Worm (Caenorhabditis elegans) whole organism, L2 larva: ENCODE data around the gene acdh-13.

Experiments
- C34F6.9 ChIP-seq: fragments of 150-350 bp; optimal IDR thresholded peaks from 2 replicates; lab custom pipeline; 2014; ENCODE audit warnings: missing biosample characterization, missing genetic modification characterization
- F13H6.1 ChIP-seq: sonication (generic microtip); optimal IDR thresholded peaks from 2 replicates; lab custom pipeline; 2016; ENCODE audit warnings: missing genetic modification characterization, missing compliant biosample characterization
- R02D3.7 ChIP-seq: fragments of 150-350 bp; optimal IDR thresholded peaks from 2 replicates; lab custom pipeline; 2014; ENCODE audit warnings: missing biosample characterization, missing genetic modification characterization
- ZK546.5 ChIP-seq: sonication (generic microtip); optimal IDR thresholded peaks from 2 replicates; lab custom pipeline; 2017; ENCODE audit warnings: missing biosample characterization, missing genetic modification characterization
- alr-1 ChIP-seq: fragments of 150-350 bp; optimal IDR thresholded peaks from 2 replicates; lab custom pipeline; 2014; ENCODE audit warnings: missing biosample characterization, missing genetic modification characterization
- aly-2 ChIP-seq: fragments of 150-350 bp; optimal IDR thresholded peaks from 2 replicates; lab custom pipeline; 2014; ENCODE audit warnings: missing biosample characterization, missing genetic modification characterization
- blmp-1 ChIP-seq: sonication (generic microtip); optimal IDR thresholded peaks from 2 replicates; lab custom pipeline; 2017; ENCODE audit warnings: missing genetic modification characterization, mild to moderate bottlenecking, missing compliant biosample characterization, antibody characterized with exemption, moderate library complexity; ENCODE audit not compliant: insufficient read depth
- ceh-16 ChIP-seq: fragments of 150-350 bp; optimal IDR thresholded peaks from 2 replicates; lab custom pipeline; 2014; ENCODE audit warnings: missing biosample characterization, missing genetic modification characterization
- ceh-82 ChIP-seq: fragments of 150-350 bp; optimal IDR thresholded peaks from 2 replicates; lab custom pipeline; 2014; ENCODE audit warnings: missing biosample characterization, missing genetic modification characterization
- crh-2 ChIP-seq: sonication (generic microtip); optimal IDR thresholded peaks from 2 replicates; lab custom pipeline; 2017; ENCODE audit warnings: missing biosample characterization, missing genetic modification characterization
- dmd-4 ChIP-seq: sonication (generic microtip); optimal IDR thresholded peaks from 2 replicates; lab custom pipeline; 2017; ENCODE audit warnings: missing biosample characterization, missing genetic modification characterization
- egl-27 ChIP-seq: sonication (generic microtip); optimal IDR thresholded peaks from 3 replicates; lab custom pipeline; 2017; ENCODE audit warnings: missing biosample characterization, missing genetic modification reagents, missing genetic modification characterization
- elt-1 ChIP-seq: fragments of 150-350 bp; optimal IDR thresholded peaks from 2 replicates; lab custom pipeline; 2014; ENCODE audit warnings: missing biosample characterization, missing genetic modification characterization
- fos-1 ChIP-seq: fragments of 150-350 bp; optimal IDR thresholded peaks from 2 replicates; lab custom pipeline; 2014; ENCODE audit warnings: missing biosample characterization, missing genetic modification characterization
- gmeb-1 ChIP-seq: fragments of 150-350 bp; optimal IDR thresholded peaks from 2 replicates; lab custom pipeline; 2014; ENCODE audit warnings: missing biosample characterization, missing genetic modification characterization
- lin-11 ChIP-seq: fragments of 150-350 bp; sonication (generic microtip); optimal IDR thresholded peaks from 2 replicates; lab custom pipeline; 2014; ENCODE audit warnings: missing biosample characterization, missing genetic modification characterization, inconsistent platforms, mixed read lengths
- lin-39 ChIP-seq: fragments of 150-350 bp; optimal IDR thresholded peaks from 2 replicates; lab custom pipeline; 2014; ENCODE audit warnings: missing biosample characterization, missing genetic modification reagents, missing genetic modification characterization
- lsy-2 ChIP-seq, 2 experiments: fragments of 150-350 bp in 1 of 2; sonication (generic microtip) in 1 of 2; optimal IDR thresholded peaks; 2 replicates each; lab custom pipeline; 2014 to 2017; ENCODE audit warnings: missing biosample characterization in 2 of 2, missing genetic modification characterization in 2 of 2
- mab-5 ChIP-seq: fragments of 150-350 bp; optimal IDR thresholded peaks from 2 replicates; lab custom pipeline; 2014; ENCODE audit warnings: missing biosample characterization, missing genetic modification characterization
- mbf-1 ChIP-seq: sonication (generic microtip); optimal IDR thresholded peaks from 2 replicates; lab custom pipeline; 2017; ENCODE audit warnings: missing biosample characterization, missing genetic modification characterization
- mdl-1 ChIP-seq, 2 experiments: fragments of 150-350 bp in 1 of 2; sonication (generic microtip) in 1 of 2; optimal IDR thresholded peaks; 2 replicates each; lab custom pipeline; 2017; ENCODE audit warnings: missing biosample characterization in 2 of 2, missing genetic modification characterization in 2 of 2
- nhr-10 ChIP-seq: sonication (generic microtip); optimal IDR thresholded peaks from 2 replicates; lab custom pipeline; 2017; ENCODE audit warnings: missing biosample characterization, missing genetic modification characterization
- nhr-11 ChIP-seq: fragments of 150-350 bp; optimal IDR thresholded peaks from 2 replicates; lab custom pipeline; 2014; ENCODE audit warnings: missing biosample characterization, missing genetic modification characterization
- nhr-12 ChIP-seq: fragments of 150-350 bp; optimal IDR thresholded peaks from 2 replicates; lab custom pipeline; 2014; ENCODE audit warnings: missing biosample characterization, missing genetic modification characterization
- nhr-129 ChIP-seq: fragments of 150-350 bp; optimal IDR thresholded peaks from 2 replicates; lab custom pipeline; 2014; ENCODE audit warnings: missing biosample characterization, missing genetic modification characterization
- nhr-21 ChIP-seq: fragments of 150-350 bp; optimal IDR thresholded peaks from 2 replicates; lab custom pipeline; 2014; ENCODE audit warnings: missing biosample characterization, missing genetic modification characterization
- nhr-23 ChIP-seq: fragments of 150-350 bp; optimal IDR thresholded peaks from 2 replicates; lab custom pipeline; 2014; ENCODE audit warnings: missing biosample characterization, missing genetic modification reagents, missing genetic modification characterization
- nhr-237 ChIP-seq: fragments of 150-350 bp; optimal IDR thresholded peaks from 2 replicates; lab custom pipeline; 2014; ENCODE audit warnings: missing biosample characterization, missing genetic modification characterization
- nhr-25 ChIP-seq: fragments of 150-350 bp; sonication (generic microtip); optimal IDR thresholded peaks from 3 replicates; lab custom pipeline; 2014; ENCODE audit warnings: missing biosample characterization, missing genetic modification characterization
- nhr-6 ChIP-seq: fragments of 150-350 bp; optimal IDR thresholded peaks from 2 replicates; lab custom pipeline; 2014; ENCODE audit warnings: missing biosample characterization, missing genetic modification characterization
- peb-1 ChIP-seq: fragments of 150-350 bp; optimal IDR thresholded peaks from 2 replicates; lab custom pipeline; 2014; ENCODE audit warnings: missing biosample characterization, missing genetic modification characterization
- sem-4 ChIP-seq: fragments of 150-350 bp; optimal IDR thresholded peaks from 2 replicates; lab custom pipeline; 2014; ENCODE audit warnings: missing biosample characterization, missing genetic modification reagents, missing genetic modification characterization
- skn-1 ChIP-seq: sonication (generic microtip); optimal IDR thresholded peaks from 2 replicates; lab custom pipeline; 2017; ENCODE audit warnings: missing biosample characterization, missing genetic modification characterization
- sma-3 ChIP-seq: sonication (generic microtip); optimal IDR thresholded peaks from 2 replicates; lab custom pipeline; 2016; ENCODE audit warnings: missing genetic modification reagents, missing genetic modification characterization, missing compliant biosample characterization
- snpc-4 ChIP-seq: fragments of 150-350 bp; optimal IDR thresholded peaks from 2 replicates; lab custom pipeline; 2014; ENCODE audit warnings: missing biosample characterization, missing genetic modification characterization
- unc-39 ChIP-seq: fragments of 150-350 bp; optimal IDR thresholded peaks from 2 replicates; lab custom pipeline; 2014; ENCODE audit warnings: missing biosample characterization, missing genetic modification characterization
- unc-55 ChIP-seq: fragments of 150-350 bp; sonication (generic microtip); optimal IDR thresholded peaks from 3 replicates; lab custom pipeline; 2014; ENCODE audit warnings: missing biosample characterization, missing genetic modification reagents, missing genetic modification characterization
- ztf-11 ChIP-seq: sonication (generic microtip); optimal IDR thresholded peaks from 2 replicates; lab custom pipeline; 2017; ENCODE audit warnings: missing biosample characterization, missing genetic modification characterization
- ztf-4 ChIP-seq: fragments of 150-350 bp; optimal IDR thresholded peaks from 2 replicates; lab custom pipeline; 2014; ENCODE audit warnings: missing biosample characterization, missing genetic modification characterization

acdh-13 gene

ce11 chrIV:8492242-8492641 is 6.4 kb downstream of the acdh-13 start, which contains the start of gene sru-7:
Gene sru-7, plus strand, starts transcription at chrIV:8492542.
- TF ChIP-seq skn-1 (tag; lab: Kevin White, UChicago) (no peak), dmd-4 (tag; lab: Kevin White, UChicago) (no peak), aly-2 (tag; lab: Kevin White, UChicago) (no peak), alr-1 (no peak), blmp-1 (tag; lab: Kevin White, UChicago) (no peak), mab-5 (tag; lab: Kevin White, UChicago) (no peak), lin-39 (tag; lab: Kevin White, UChicago) (no peak), nhr-23 (tag; lab: Kevin White, UChicago) (no peak), ZK546.5 (tag; lab: Kevin White, UChicago) (no peak), nhr-25 (tag; lab: Kevin White, UChicago) (no peak), mdl-1 (tag; optimal IDR thresholded peaks at IDR 0.05; lab: Kevin White, UChicago) (no peak), nhr-12 (tag; lab: Kevin White, UChicago) (no peak), F13H6.1 (tag; lab: Kevin White, UChicago) (no peak), nhr-237 (tag; lab: Kevin White, UChicago) (no peak), fos-1 (tag; lab: Kevin White, UChicago) (no peak)

ce11 chrIV:8489915-8490314 is 8.7 kb downstream of the acdh-13 start, which contains the start of gene srlf-2:
Gene srlf-2, plus strand, starts transcription at chrIV:8490215.
- TF ChIP-seq nhr-129 (tag; lab: Kevin White, UChicago) (no peak), gmeb-1 (tag; lab: Kevin White, UChicago) (no peak), sem-4 (tag; lab: Kevin White, UChicago) (no peak), dmd-4 (tag; lab: Kevin White, UChicago) (no peak), mdl-1 (tag; optimal IDR thresholded peaks at IDR 0.05; lab: Kevin White, UChicago) (no peak), nhr-12 (tag; lab: Kevin White, UChicago) (no peak), crh-2 (tag; lab: Kevin White, UChicago) (no peak), C34F6.9 (tag; lab: Kevin White, UChicago) (no peak), mbf-1 (tag; lab: Kevin White, UChicago) (no peak), nhr-6 (tag; lab: Kevin White, UChicago) (no peak)

ce11 chrIV:8488043-8488442 is 10.6 kb downstream of the acdh-13 start:
- TF ChIP-seq ztf-4 (tag; lab: Kevin White, UChicago) (no peak), mdl-1 (tag; optimal IDR thresholded peaks at IDR 0.05; lab: Kevin White, UChicago) (no peak), nhr-11 (tag; lab: Kevin White, UChicago) (no peak), aly-2 (tag; lab: Kevin White, UChicago) (no peak), blmp-1 (tag; lab: Kevin White, UChicago) (no peak), lsy-2 (tag; optimal IDR thresholded peaks at IDR 0.05; lab: Kevin White, UChicago) (no peak), nhr-23 (tag; lab: Kevin White, UChicago) (no peak), ztf-11 (tag; lab: Kevin White, UChicago) (no peak), peb-1 (tag; lab: Kevin White, UChicago) (no peak), C34F6.9 (tag; lab: Kevin White, UChicago) (no peak), mbf-1 (tag; lab: Kevin White, UChicago) (no peak), alr-1 (no peak), nhr-10 (tag; lab: Kevin White, UChicago) (no peak), F13H6.1 (tag; lab: Kevin White, UChicago) (no peak), elt-1 (tag; lab: Kevin White, UChicago) (no peak), nhr-237 (tag; lab: Kevin White, UChicago) (no peak), snpc-4 (no peak)

ce11 chrIV:8487183-8487582 is 11.4 kb downstream of the acdh-13 start, which contains the start of gene srlf-3:
Gene srlf-3, plus strand, starts transcription at chrIV:8487483.
- TF ChIP-seq alr-1 (no peak), ceh-16 (tag; lab: Kevin White, UChicago) (no peak), unc-39 (no peak), ztf-4 (tag; lab: Kevin White, UChicago) (no peak), sem-4 (tag; lab: Kevin White, UChicago) (no peak), mab-5 (tag; lab: Kevin White, UChicago) (no peak), snpc-4 (no peak), nhr-12 (tag; lab: Kevin White, UChicago) (no peak), aly-2 (tag; lab: Kevin White, UChicago) (no peak), nhr-11 (tag; lab: Kevin White, UChicago) (no peak), dmd-4 (tag; lab: Kevin White, UChicago) (no peak)

- TF ChIP-seq lsy-2 (tag; optimal IDR thresholded peaks at IDR 0.05; lab: Kevin White, UChicago) (no peak), C34F6.9 (tag; lab: Kevin White, UChicago) (no peak), R02D3.7 (tag; lab: Kevin White, UChicago) (no peak), peb-1 (tag; lab: Kevin White, UChicago) (no peak), nhr-11 (tag; lab: Kevin White, UChicago) (no peak), aly-2 (tag; lab: Kevin White, UChicago) (no peak), elt-1 (tag; lab: Kevin White, UChicago) (no peak), crh-2 (tag; lab: Kevin White, UChicago) (peak; percentile 81), nhr-21 (no peak), ceh-82 (tag; lab: Kevin White, UChicago) (no peak), skn-1 (tag; lab: Kevin White, UChicago) (peak; percentile 41), ztf-4 (tag; lab: Kevin White, UChicago) (no peak), lin-11 (no peak), nhr-23 (tag; lab: Kevin White, UChicago) (no peak), unc-39 (no peak), gmeb-1 (tag; lab: Kevin White, UChicago) (peak; percentile 40), unc-55 (GFP tag; lab: Kevin White, UChicago) (no peak), ztf-11 (tag; lab: Kevin White, UChicago) (no peak), nhr-129 (tag; lab: Kevin White, UChicago) (no peak), nhr-237 (tag; lab: Kevin White, UChicago) (no peak), fos-1 (tag; lab: Kevin White, UChicago) (peak; percentile 78), dmd-4 (tag; lab: Kevin White, UChicago) (no peak), sma-3 (GFP tag; lab: Kevin White, UChicago) (peak; percentile 5), ZK546.5 (tag; lab: Kevin White, UChicago) (no peak), egl-27 (tag; lab: Kevin White, UChicago) (no peak)
These were observed 17.3 kb downstream of the acdh-13 start, which contains the start of gene spp-8 for ce11 chrIV:8481308-8481707. Gene spp-8, plus strand, starts transcription at chrIV:8481664.
